Fruit fly (Drosophila melanogaster) whole organism, embryonic: ENCODE measurements around the gene gb.

Source experiments
- Antp ChIP-seq: fragments of 200-800 bp; sonication (Bioruptor generic); optimal IDR thresholded peaks from 3 replicates; lab custom pipeline; 2016; ENCODE audit warnings: missing biosample characterization, missing genetic modification characterization
- Atf3 ChIP-seq: fragments of 200-800 bp; sonication (Bioruptor generic); optimal IDR thresholded peaks from 3 replicates; lab custom pipeline; 2016; ENCODE audit warnings: missing biosample characterization, missing genetic modification characterization
- Atf6 ChIP-seq: fragments of 200-800 bp; sonication (Bioruptor generic); IDR thresholded peaks from 2 replicates; pipeline ENCODE4 v1.3.6; 2022; ENCODE audit warnings: missing biosample characterization, missing genetic modification characterization
- Bgb ChIP-seq: fragments of 200-800 bp; sonication (Bioruptor generic); IDR thresholded peaks from 2 replicates; pipeline ENCODE4 v1.3.6; 2022; ENCODE audit warnings: missing biosample characterization, missing genetic modification characterization; ENCODE audit not compliant: partially characterized antibody
- BtbVII ChIP-seq: fragments of 200-800 bp; sonication (Bioruptor generic); optimal IDR thresholded peaks from 3 replicates; lab custom pipeline; 2017; ENCODE audit warnings: missing biosample characterization, mild to moderate bottlenecking, missing genetic modification characterization
- CG10979 ChIP-seq: fragments of 200-800 bp; sonication (Bioruptor generic); optimal IDR thresholded peaks from 2 replicates; lab custom pipeline; 2018; ENCODE audit warnings: missing biosample characterization, mild to moderate bottlenecking, missing genetic modification characterization, moderate library complexity
- CG12104 ChIP-seq: fragments of 200-800 bp; sonication (Bioruptor generic); optimal IDR thresholded peaks from 3 replicates; lab custom pipeline; 2016; ENCODE audit warnings: missing biosample characterization, missing genetic modification characterization
- CG12299 ChIP-seq: fragments of 200-800 bp; sonication (Bioruptor generic); optimal IDR thresholded peaks from 2 replicates; lab custom pipeline; 2018; ENCODE audit warnings: missing biosample characterization, mild to moderate bottlenecking, missing genetic modification characterization
- CG1647 ChIP-seq: fragments of 200-800 bp; sonication (Bioruptor generic); optimal IDR thresholded peaks from 3 replicates; lab custom pipeline; 2016; ENCODE audit warnings: missing biosample characterization, missing genetic modification characterization
- CG17328 ChIP-seq: fragments of 200-800 bp; sonication (Bioruptor generic); IDR thresholded peaks from 2 replicates; pipeline ENCODE4 v1.3.6; 2022; ENCODE audit warnings: missing biosample characterization, missing genetic modification characterization
- CG34422 ChIP-seq: fragments of 200-800 bp; sonication (Bioruptor generic); IDR thresholded peaks from 3 replicates; pipeline ENCODE4 v1.3.6; 2022; ENCODE audit warnings: missing biosample characterization, missing genetic modification characterization
- CG3847 ChIP-seq: fragments of 200-800 bp; sonication (Bioruptor generic); IDR thresholded peaks from 2 replicates; pipeline ENCODE4 v1.3.6; 2022; ENCODE audit warnings: missing biosample characterization, missing genetic modification characterization
- CG4360 ChIP-seq: fragments of 200-800 bp; sonication (Bioruptor generic); IDR thresholded peaks from 2 replicates; pipeline ENCODE4 v1.3.6; 2022; ENCODE audit warnings: missing biosample characterization, missing genetic modification characterization
- CG5245 ChIP-seq: fragments of 200-800 bp; sonication (Bioruptor generic); optimal IDR thresholded peaks from 3 replicates; lab custom pipeline; 2016; ENCODE audit warnings: missing biosample characterization, missing genetic modification characterization
- CG6654 ChIP-seq: fragments of 200-800 bp; sonication (Bioruptor generic); optimal IDR thresholded peaks from 2 replicates; lab custom pipeline; 2017; ENCODE audit warnings: missing biosample characterization, mild to moderate bottlenecking, missing genetic modification characterization
- CG6689 ChIP-seq: fragments of 200-800 bp; sonication (Bioruptor generic); IDR thresholded peaks from 2 replicates; pipeline ENCODE4 v1.3.6; 2022; ENCODE audit warnings: missing biosample characterization, missing genetic modification characterization
- CG8290 ChIP-seq, 3 experiments: fragments of 200-800 bp; sonication (Bioruptor generic); optimal IDR thresholded peaks; 2 replicates each; lab custom pipeline; 2016 to 2019; ENCODE audit warnings: missing biosample characterization in 3 of 3, missing genetic modification characterization in 3 of 3, mild to moderate bottlenecking in 2 of 3, moderate library complexity in 1 of 3
- CG8944 ChIP-seq: fragments of 200-800 bp; sonication (Bioruptor generic); optimal IDR thresholded peaks from 3 replicates; lab custom pipeline; 2016; ENCODE audit warnings: missing biosample characterization, missing genetic modification characterization
- CG9215 ChIP-seq: fragments of 200-800 bp; sonication (Bioruptor generic); IDR thresholded peaks from 2 replicates; pipeline ENCODE4 v1.3.6; 2022; ENCODE audit warnings: missing biosample characterization, missing genetic modification characterization
- CG9437 ChIP-seq: fragments of 200-800 bp; sonication (Bioruptor generic); optimal IDR thresholded peaks from 2 replicates; lab custom pipeline; 2018; ENCODE audit warnings: missing biosample characterization, mild to moderate bottlenecking, missing genetic modification characterization
- Doc2 ChIP-seq: fragments of 200-800 bp; sonication (Bioruptor generic); IDR thresholded peaks from 2 replicates; pipeline ENCODE4 v1.3.6; 2022; ENCODE audit warnings: missing biosample characterization, missing genetic modification characterization
- HmgD ChIP-seq: fragments of 200-800 bp; sonication (Bioruptor generic); optimal IDR thresholded peaks from 3 replicates; lab custom pipeline; 2016; ENCODE audit warnings: missing biosample characterization, missing genetic modification characterization
- Lim3 ChIP-seq: fragments of 200-800 bp; sonication (Bioruptor generic); IDR thresholded peaks from 2 replicates; pipeline ENCODE4 v1.3.6; 2022; ENCODE audit warnings: missing biosample characterization, missing genetic modification characterization
- Nf-YB ChIP-seq: fragments of 200-800 bp; sonication (Bioruptor generic); optimal IDR thresholded peaks from 3 replicates; lab custom pipeline; 2019; ENCODE audit warnings: missing biosample characterization, mild to moderate bottlenecking, missing genetic modification characterization, moderate library complexity
- Sin3A ChIP-seq: fragments of >200 bp; optimal IDR thresholded peaks from 2 replicates; lab custom pipeline; 2018
- Sox100B ChIP-seq: fragments of 200-800 bp; sonication (Bioruptor generic); optimal IDR thresholded peaks from 3 replicates; lab custom pipeline; 2018; ENCODE audit warnings: missing biosample characterization, mild to moderate bottlenecking, missing genetic modification characterization
- Stat92E ChIP-seq, 3 experiments: fragments of >200 bp in 2 of 3; fragments of 200-800 bp in 1 of 3; sonication (Bioruptor generic) in 1 of 3; optimal IDR thresholded peaks; 2 replicates each; lab custom pipeline; 2017 to 2019; ENCODE audit warnings: missing biosample characterization in 3 of 3, missing genetic modification characterization in 3 of 3, mild to moderate bottlenecking in 1 of 3, moderate library complexity in 1 of 3
- amos ChIP-seq: fragments of 200-800 bp; sonication (Bioruptor generic); IDR thresholded peaks from 2 replicates; pipeline ENCODE4 v1.3.6; 2022; ENCODE audit warnings: missing biosample characterization, missing genetic modification characterization; ENCODE audit not compliant: partially characterized antibody
- ap ChIP-seq: fragments of 200-800 bp; sonication (Bioruptor generic); IDR thresholded peaks from 2 replicates; pipeline ENCODE4 v1.3.6; 2022; ENCODE audit warnings: missing biosample characterization, missing genetic modification characterization
- bab2 ChIP-seq: fragments of 200-800 bp; sonication (Bioruptor generic); optimal IDR thresholded peaks from 2 replicates; lab custom pipeline; 2016; ENCODE audit warnings: missing biosample characterization, missing genetic modification characterization
- chm ChIP-seq: fragments of 200-800 bp; sonication (Bioruptor generic); IDR thresholded peaks from 2 replicates; pipeline ENCODE4 v1.3.6; 2022; ENCODE audit warnings: missing biosample characterization, missing genetic modification characterization
- corto ChIP-seq: fragments of 200-800 bp; sonication (Bioruptor generic); optimal IDR thresholded peaks from 2 replicates; lab custom pipeline; 2016; ENCODE audit warnings: missing biosample characterization, mild to moderate bottlenecking, missing genetic modification characterization, moderate library complexity
- gcm ChIP-seq: fragments of 200-800 bp; sonication (Bioruptor generic); optimal IDR thresholded peaks from 2 replicates; lab custom pipeline; 2019; ENCODE audit warnings: missing biosample characterization, mild to moderate bottlenecking, missing genetic modification characterization, moderate library complexity
- gsb-n ChIP-seq: fragments of 200-800 bp; sonication (Bioruptor generic); optimal IDR thresholded peaks from 3 replicates; lab custom pipeline; 2018; ENCODE audit warnings: missing biosample characterization, mild to moderate bottlenecking, missing genetic modification characterization
- ham ChIP-seq: fragments of 200-800 bp; sonication (Bioruptor generic); IDR thresholded peaks from 2 replicates; pipeline ENCODE4 v1.3.6; 2022; ENCODE audit warnings: missing biosample characterization, missing genetic modification characterization
- jumu ChIP-seq: fragments of 200-800 bp; sonication (Bioruptor generic); optimal IDR thresholded peaks from 3 replicates; lab custom pipeline; 2016; ENCODE audit warnings: missing biosample characterization, missing genetic modification characterization
- lilli ChIP-seq: fragments of 200-800 bp; sonication (Bioruptor generic); optimal IDR thresholded peaks from 3 replicates; lab custom pipeline; 2016; ENCODE audit warnings: missing biosample characterization, missing genetic modification characterization
- lola ChIP-seq, 3 experiments: fragments of >200 bp in 2 of 3; fragments of 200-800 bp in 1 of 3; sonication (Bioruptor generic) in 1 of 3; optimal IDR thresholded peaks; 2 replicates each; lab custom pipeline; 2017 to 2019; ENCODE audit warnings: missing biosample characterization in 3 of 3, missing genetic modification characterization in 3 of 3, mild to moderate bottlenecking in 1 of 3, moderate library complexity in 1 of 3
- mld ChIP-seq: fragments of 200-800 bp; sonication (Bioruptor generic); IDR thresholded peaks from 3 replicates; pipeline ENCODE4 v1.3.6; 2022; ENCODE audit warnings: missing biosample characterization, missing genetic modification characterization; ENCODE audit not compliant: partially characterized antibody
- oc ChIP-seq: fragments of 200-800 bp; sonication (Bioruptor generic); optimal IDR thresholded peaks from 2 replicates; lab custom pipeline; 2018; ENCODE audit warnings: missing biosample characterization, mild to moderate bottlenecking, missing genetic modification characterization, moderate library complexity
- pfk ChIP-seq: fragments of 200-800 bp; sonication (Bioruptor generic); optimal IDR thresholded peaks from 2 replicates; lab custom pipeline; 2018; ENCODE audit warnings: missing biosample characterization, mild to moderate bottlenecking, missing genetic modification characterization, moderate library complexity
- phol ChIP-seq: fragments of 200-800 bp; sonication (Bioruptor generic); optimal IDR thresholded peaks from 3 replicates; lab custom pipeline; 2018; ENCODE audit warnings: missing biosample characterization, mild to moderate bottlenecking, missing genetic modification characterization, moderate library complexity
- pum ChIP-seq: fragments of 200-800 bp; sonication (Bioruptor generic); optimal IDR thresholded peaks from 2 replicates; lab custom pipeline; 2016; ENCODE audit warnings: missing biosample characterization, missing genetic modification characterization
- sima ChIP-seq: fragments of 200-800 bp; sonication (Bioruptor generic); optimal IDR thresholded peaks from 2 replicates; lab custom pipeline; 2016; ENCODE audit warnings: missing biosample characterization, missing genetic modification characterization
- sob ChIP-seq: fragments of 200-800 bp; sonication (Bioruptor generic); IDR thresholded peaks from 2 replicates; pipeline ENCODE4 v1.3.6; 2022; ENCODE audit warnings: missing biosample characterization, missing genetic modification characterization
- sug ChIP-seq: fragments of 200-800 bp; optimal IDR thresholded peaks from 2 replicates; lab custom pipeline; 2019; ENCODE audit warnings: missing biosample characterization, mild to moderate bottlenecking, missing genetic modification characterization, moderate library complexity
- tgo ChIP-seq: fragments of 200-800 bp; sonication (Bioruptor generic); IDR thresholded peaks from 3 replicates; pipeline ENCODE4 v1.3.6; 2022; ENCODE audit warnings: missing biosample characterization, missing genetic modification characterization
- tll ChIP-seq, 2 experiments: fragments of 200-800 bp in 1 of 2; fragments of >200 bp in 1 of 2; sonication (Bioruptor generic) in 1 of 2; optimal IDR thresholded peaks; 2 replicates each; lab custom pipeline; 2017 to 2019; ENCODE audit warnings: missing biosample characterization in 2 of 2, missing genetic modification characterization in 2 of 2, mild to moderate bottlenecking in 1 of 2, moderate library complexity in 1 of 2
- trh ChIP-seq: fragments of 200-800 bp; sonication (Bioruptor generic); optimal IDR thresholded peaks from 2 replicates; lab custom pipeline; 2016; ENCODE audit warnings: missing biosample characterization, missing genetic modification characterization

gb gene

dm6 chr3R:27152129-27152968 is 40.3 kb upstream of the gb start (continued):
- TF ChIP-seq sug, result no peak
- peak; percentile 5 for TF ChIP-seq gcm
- peak; percentile 43 for TF ChIP-seq CG9437
- TF ChIP-seq amos (GFP tag; lab: Robert Waterston, UW), result no peak
- TF ChIP-seq Bgb (GFP tag; lab: Robert Waterston, UW), result no peak
- no peak for TF ChIP-seq pfk
- no peak for TF ChIP-seq HmgD (GFP tag; lab: Kevin White, UChicago)
- TF ChIP-seq sima (GFP tag; lab: Kevin White, UChicago), result no peak
- TF ChIP-seq Nf-YB (GFP tag; lab: Kevin White, UChicago), result peak; percentile 15
- peak; percentile 29; the same call in 1 of the 2 replicates for TF ChIP-seq CG3847 (GFP tag; lab: Robert Waterston, UW)
- TF ChIP-seq jumu (GFP tag; lab: Kevin White, UChicago), result peak; percentile 50
- TF ChIP-seq corto, result no peak
- TF ChIP-seq sob (GFP tag; lab: Robert Waterston, UW), result peak; percentile 51; the same call in 1 of the 2 replicates
- no peak for TF ChIP-seq CG6654 (GFP tag; lab: Kevin White, UChicago)
- TF ChIP-seq CG5245 (GFP tag; lab: Kevin White, UChicago), result no peak
- TF ChIP-seq Sin3A (lab: Kevin White, UChicago), result no peak
- TF ChIP-seq phol (tag; lab: Kevin White, UChicago), result peak; percentile 58
- no peak for TF ChIP-seq Atf6 (GFP tag; lab: Robert Waterston, UW)
- peak; percentile 56 for TF ChIP-seq CG9215 (GFP tag; lab: Robert Waterston, UW)
- no peak for TF ChIP-seq Doc2 (GFP tag; lab: Robert Waterston, UW)
- TF ChIP-seq Atf3, result no peak
- no peak for TF ChIP-seq Lim3 (GFP tag; lab: Robert Waterston, UW)
- no peak for TF ChIP-seq Stat92E (GFP tag; optimal IDR thresholded peaks at IDR 0.05; lab: Kevin White, UChicago)
- no peak for TF ChIP-seq Sox100B (GFP tag; lab: Kevin White, UChicago)
- TF ChIP-seq bab2 (GFP tag; lab: Kevin White, UChicago), result peak; percentile 57
- no peak for TF ChIP-seq trh (GFP tag; lab: Kevin White, UChicago)
- TF ChIP-seq CG34422 (GFP tag; lab: Robert Waterston, UW), result no peak
- no peak for TF ChIP-seq CG4360 (GFP tag; lab: Robert Waterston, UW)
- TF ChIP-seq oc (tag; lab: Kevin White, UChicago), result no peak
- peak; percentile 19 for TF ChIP-seq lilli (GFP tag; lab: Kevin White, UChicago)
- no peak for TF ChIP-seq Antp (GFP tag; lab: Kevin White, UChicago)
- TF ChIP-seq gsb-n (tag; lab: Kevin White, UChicago), result peak; percentile 6
- TF ChIP-seq CG12299, result no peak
- no peak for TF ChIP-seq ham (GFP tag; lab: Robert Waterston, UW)
- TF ChIP-seq lola (GFP tag; optimal IDR thresholded peaks at IDR 0.05; lab: Kevin White, UChicago), result peak in 1 of 3 experiments; percentile 11
- TF ChIP-seq CG10979, result peak; percentile 40
- no peak for TF ChIP-seq CG17328 (GFP tag; lab: Robert Waterston, UW)
- no peak for TF ChIP-seq CG8944 (GFP tag; lab: Kevin White, UChicago)
- no peak for TF ChIP-seq CG1647 (GFP tag; lab: Kevin White, UChicago)
- no peak for TF ChIP-seq CG12104 (GFP tag; lab: Kevin White, UChicago)
- peak; percentile 43 for TF ChIP-seq BtbVII (GFP tag; lab: Kevin White, UChicago)
- no peak for TF ChIP-seq ap
- TF ChIP-seq tll (GFP tag; optimal IDR thresholded peaks at IDR 0.05; lab: Kevin White, UChicago), result no peak
- peak; percentile 11 for TF ChIP-seq pum (GFP tag; lab: Kevin White, UChicago)
- no peak for TF ChIP-seq chm
- TF ChIP-seq CG6689, result 0 out of 2 replicates have a peak, but pooled peaks have one; percentile 19
- TF ChIP-seq tgo (GFP tag; lab: Robert Waterston, UW), result no peak
- no peak for TF ChIP-seq mld (GFP tag; lab: Robert Waterston, UW)
- TF ChIP-seq CG8290 (GFP tag; optimal IDR thresholded peaks at IDR 0.05; lab: Kevin White, UChicago), result no peak
- peak in 1 of 2 experiments; percentile 61 for TF ChIP-seq CG8290 (tag; optimal IDR thresholded peaks at IDR 0.05; lab: Kevin White, UChicago)
